Worm (Caenorhabditis elegans): ENCODE results near the gene mdf-2.

DNA sequence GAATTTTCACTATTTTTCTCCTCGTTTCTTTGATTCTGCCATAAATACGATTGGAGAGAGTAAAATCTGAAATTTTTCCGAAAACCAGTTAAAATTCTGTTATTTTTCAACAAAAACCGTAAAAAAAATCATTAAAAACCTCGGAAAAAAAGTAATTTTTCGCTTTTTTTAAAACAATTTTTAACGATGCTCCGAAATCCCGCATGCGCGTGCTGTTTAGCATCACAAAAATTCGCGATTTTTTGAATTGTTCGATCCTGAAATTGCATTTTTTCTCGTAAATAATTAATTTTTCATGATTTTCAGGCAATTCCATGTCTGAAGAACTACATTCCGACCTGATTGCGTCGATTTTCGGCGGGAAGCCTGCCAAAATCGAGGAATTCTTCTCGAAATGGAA is 1.7 kb upstream of the mdf-2 start, which contains the start of gene ric-8:
- TF ChIP-seq nhr-25 (tag; optimal IDR thresholded peaks at IDR 0.05) = no peak
- no peak for TF ChIP-seq unc-62 (GFP tag; optimal IDR thresholded peaks at IDR 0.05)
